Worm (Caenorhabditis elegans) whole organism, mixed stage, embryonic: Measurements from ENCODE around the gene C17E7.12.

Experiments
- lin-13 ChIP-seq: fragments of 150-350 bp; optimal IDR thresholded peaks from 2 replicates; lab custom pipeline; 2014; ENCODE audit warnings: missing biosample characterization, missing genetic modification characterization
- nhr-12 ChIP-seq: fragments of 150-350 bp; optimal IDR thresholded peaks from 2 replicates; lab custom pipeline; 2014; ENCODE audit warnings: missing biosample characterization, missing genetic modification characterization
- sem-2 ChIP-seq: fragments of 200-800 bp; sonication (Bioruptor generic); optimal IDR thresholded peaks from 2 replicates; lab custom pipeline; 2018; ENCODE audit warnings: mild to moderate bottlenecking, missing genetic modification characterization, missing compliant biosample characterization
- unc-39 ChIP-seq: fragments of 150-350 bp; optimal IDR thresholded peaks from 2 replicates; lab custom pipeline; 2014; ENCODE audit warnings: missing biosample characterization, missing genetic modification characterization

DNA sequence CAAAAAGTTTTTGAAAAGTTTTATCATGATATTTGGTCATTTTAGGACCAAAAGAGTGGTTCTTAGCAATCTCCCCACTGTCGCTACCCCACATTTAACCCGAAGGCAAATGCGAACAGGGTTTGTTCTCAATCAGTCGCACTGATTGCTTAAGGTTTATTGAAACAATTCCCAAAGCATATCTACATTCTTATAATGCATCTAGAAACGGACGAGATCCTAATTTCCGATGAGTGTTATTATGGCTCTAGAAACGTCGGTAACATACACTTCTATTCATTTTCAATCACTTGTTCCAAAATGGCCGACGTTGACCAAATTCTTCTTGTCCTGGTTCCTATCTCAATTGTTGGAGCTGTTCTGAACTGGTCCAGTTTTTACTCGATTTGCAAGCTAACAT lies 29.8 kb upstream of the C17E7.12 start, which contains the start of gene srx-65:
- TF ChIP-seq sem-2 (GFP tag; lab: Kevin White, UChicago) (no peak), unc-39 (tag; lab: Kevin White, UChicago) (no peak), lin-13 (tag; lab: Kevin White, UChicago) (no peak), nhr-12 (no peak)
